Fruit fly (Drosophila melanogaster) whole organism, embryonic: ENCODE results near the gene MRP.
A peak's percentile ranks its signal among the peaks of the same experiment; 100 is the strongest.

ENCODE experiments used
- Atf-2 ChIP-seq: fragments of 200-800 bp; sonication (Bioruptor generic); optimal IDR thresholded peaks from 2 replicates; lab custom pipeline; 2016; ENCODE audit warnings: missing biosample characterization, missing genetic modification characterization
- BEAF-32 ChIP-seq: fragments of 200-800 bp; sonication (Bioruptor generic); optimal IDR thresholded peaks from 3 replicates; lab custom pipeline; 2017; ENCODE audit warnings: missing biosample characterization, missing genetic modification characterization, mild to moderate bottlenecking, moderate library complexity, missing genetic modification reagents
- CG10366 ChIP-seq: fragments of 200-800 bp; sonication (Bioruptor generic); IDR thresholded peaks from 2 replicates; pipeline ENCODE4 v1.3.6; 2022; ENCODE audit warnings: missing biosample characterization, missing genetic modification characterization
- CG10462 ChIP-seq: fragments of 200-800 bp; sonication (Bioruptor generic); optimal IDR thresholded peaks from 2 replicates; lab custom pipeline; 2016; ENCODE audit warnings: missing biosample characterization, missing genetic modification characterization
- CG11398 ChIP-seq: fragments of 200-800 bp; sonication (Bioruptor generic); optimal IDR thresholded peaks from 2 replicates; lab custom pipeline; 2016; ENCODE audit warnings: missing biosample characterization, missing genetic modification characterization
- CG13296 ChIP-seq: fragments of 200-800 bp; sonication (Bioruptor generic); optimal IDR thresholded peaks from 3 replicates; lab custom pipeline; 2018; ENCODE audit warnings: missing biosample characterization, mild to moderate bottlenecking, missing genetic modification characterization
- CG13775 ChIP-seq: fragments of 200-800 bp; sonication (Bioruptor generic); optimal IDR thresholded peaks from 3 replicates; lab custom pipeline; 2017; ENCODE audit warnings: missing biosample characterization, mild to moderate bottlenecking, missing genetic modification characterization
- CG13894 ChIP-seq: fragments of 200-800 bp; sonication (Bioruptor generic); optimal IDR thresholded peaks from 3 replicates; lab custom pipeline; 2018; ENCODE audit warnings: missing biosample characterization, mild to moderate bottlenecking, missing genetic modification characterization, moderate library complexity
- CG14441 ChIP-seq: fragments of 200-800 bp; sonication (Bioruptor generic); IDR thresholded peaks from 2 replicates; pipeline ENCODE4 v1.3.6; 2022; ENCODE audit warnings: missing biosample characterization, missing genetic modification characterization
- CG1603 ChIP-seq: fragments of 200-800 bp; sonication (Bioruptor generic); optimal IDR thresholded peaks from 2 replicates; lab custom pipeline; 2019; ENCODE audit warnings: missing biosample characterization, mild to moderate bottlenecking, missing genetic modification characterization, moderate library complexity
- CG16815 ChIP-seq: fragments of 200-800 bp; sonication (Bioruptor generic); optimal IDR thresholded peaks from 3 replicates; lab custom pipeline; 2017; ENCODE audit warnings: missing biosample characterization, mild to moderate bottlenecking, missing genetic modification characterization
- CG16863 ChIP-seq: fragments of 200-800 bp; sonication (Bioruptor generic); optimal IDR thresholded peaks from 3 replicates; lab custom pipeline; 2016; ENCODE audit warnings: missing biosample characterization, missing genetic modification characterization
- CG18764 ChIP-seq: fragments of 200-800 bp; sonication (Bioruptor generic); optimal IDR thresholded peaks from 3 replicates; lab custom pipeline; 2016; ENCODE audit warnings: missing biosample characterization, missing genetic modification characterization
- CG2875 ChIP-seq: fragments of 200-800 bp; sonication (Bioruptor generic); optimal IDR thresholded peaks from 2 replicates; lab custom pipeline; 2017; ENCODE audit warnings: missing biosample characterization, mild to moderate bottlenecking, missing genetic modification characterization, missing genetic modification reagents
- CG30020 ChIP-seq: fragments of 200-800 bp; optimal IDR thresholded peaks from 2 replicates; lab custom pipeline; 2019; ENCODE audit warnings: missing biosample characterization, mild to moderate bottlenecking, missing genetic modification characterization, moderate library complexity
- CG3281 ChIP-seq: fragments of 200-800 bp; sonication (Bioruptor generic); optimal IDR thresholded peaks from 3 replicates; lab custom pipeline; 2017; ENCODE audit warnings: missing biosample characterization, mild to moderate bottlenecking, missing genetic modification characterization
- CG4617 ChIP-seq: fragments of 200-800 bp; sonication (Bioruptor generic); optimal IDR thresholded peaks from 3 replicates; lab custom pipeline; 2016; ENCODE audit warnings: missing biosample characterization, missing genetic modification characterization, borderline replicate concordance
- CG6683 ChIP-seq: fragments of 200-800 bp; sonication (Bioruptor generic); optimal IDR thresholded peaks from 2 replicates; lab custom pipeline; 2017; ENCODE audit warnings: missing biosample characterization, mild to moderate bottlenecking, missing genetic modification characterization, missing genetic modification reagents
- CG7357 ChIP-seq: fragments of 200-800 bp; sonication (Bioruptor generic); IDR thresholded peaks from 3 replicates; pipeline ENCODE4 v1.3.6; 2022; ENCODE audit warnings: missing biosample characterization, missing genetic modification characterization
- CG7963 ChIP-seq: fragments of 200-800 bp; sonication (Bioruptor generic); IDR thresholded peaks from 3 replicates; pipeline ENCODE4 v1.3.6; 2022; ENCODE audit warnings: missing biosample characterization, missing genetic modification characterization; ENCODE audit not compliant: partially characterized antibody
- CG8281 ChIP-seq: fragments of 200-800 bp; sonication (Bioruptor generic); optimal IDR thresholded peaks from 2 replicates; lab custom pipeline; 2018; ENCODE audit warnings: missing biosample characterization, mild to moderate bottlenecking, missing genetic modification characterization, moderate library complexity
- CG8478 ChIP-seq: fragments of >200 bp; optimal IDR thresholded peaks from 2 replicates; lab custom pipeline; 2018
- CG9797 ChIP-seq: fragments of 200-800 bp; sonication (Bioruptor generic); optimal IDR thresholded peaks from 3 replicates; lab custom pipeline; 2018; ENCODE audit warnings: missing biosample characterization, mild to moderate bottlenecking, missing genetic modification characterization
- Camta ChIP-seq: fragments of 200-800 bp; sonication (Bioruptor generic); optimal IDR thresholded peaks from 2 replicates; lab custom pipeline; 2016; ENCODE audit warnings: missing biosample characterization, missing genetic modification characterization
- CrebB ChIP-seq: fragments of 200-800 bp; sonication (Bioruptor generic); optimal IDR thresholded peaks from 3 replicates; lab custom pipeline; 2018; ENCODE audit warnings: missing biosample characterization, mild to moderate bottlenecking, missing genetic modification characterization
- D19B ChIP-seq: fragments of 200-800 bp; sonication (Bioruptor generic); optimal IDR thresholded peaks from 2 replicates; lab custom pipeline; 2017; ENCODE audit warnings: missing biosample characterization, mild to moderate bottlenecking, missing genetic modification characterization
- Hr51 ChIP-seq, 2 experiments: fragments of 200-800 bp; sonication (Bioruptor generic); optimal IDR thresholded peaks; 2 replicates in 1 of 2; 3 replicates in 1 of 2; lab custom pipeline; 2016 to 2018; ENCODE audit warnings: missing biosample characterization in 2 of 2, missing genetic modification characterization in 2 of 2, mild to moderate bottlenecking in 1 of 2, moderate library complexity in 1 of 2
- MTF-1 ChIP-seq: fragments of 200-800 bp; sonication (Bioruptor generic); optimal IDR thresholded peaks from 2 replicates; lab custom pipeline; 2018; ENCODE audit warnings: missing biosample characterization, mild to moderate bottlenecking, missing genetic modification characterization, borderline replicate concordance
- NFAT ChIP-seq: fragments of 200-800 bp; sonication (Bioruptor generic); IDR thresholded peaks from 2 replicates; pipeline ENCODE4 v1.3.6; 2022; ENCODE audit warnings: missing biosample characterization, missing genetic modification characterization
- Pdp1 ChIP-seq, 2 experiments: fragments of 200-800 bp; sonication (Bioruptor generic); optimal IDR thresholded peaks; 3 replicates each; lab custom pipeline; 2016; ENCODE audit warnings: missing biosample characterization in 2 of 2, missing genetic modification characterization in 2 of 2, mild to moderate bottlenecking in 1 of 2, moderate library complexity in 1 of 2
- Stat92E ChIP-seq, 3 experiments: fragments of >200 bp in 2 of 3; fragments of 200-800 bp in 1 of 3; sonication (Bioruptor generic) in 1 of 3; optimal IDR thresholded peaks; 2 replicates each; lab custom pipeline; 2017 to 2019; ENCODE audit warnings: missing biosample characterization in 3 of 3, missing genetic modification characterization in 3 of 3, mild to moderate bottlenecking in 1 of 3, moderate library complexity in 1 of 3
- abd-A ChIP-seq: fragments of 200-800 bp; sonication (Bioruptor generic); optimal IDR thresholded peaks from 3 replicates; lab custom pipeline; 2019; ENCODE audit warnings: missing biosample characterization, mild to moderate bottlenecking, missing genetic modification characterization, moderate library complexity
- ato ChIP-seq: fragments of 200-800 bp; sonication (Bioruptor generic); IDR thresholded peaks from 2 replicates; pipeline ENCODE4 v1.3.6; 2022; ENCODE audit warnings: missing biosample characterization, missing genetic modification characterization; ENCODE audit not compliant: partially characterized antibody
- bbx ChIP-seq: fragments of 200-800 bp; sonication (Bioruptor generic); IDR thresholded peaks from 2 replicates; pipeline ENCODE4 v1.3.6; 2022; ENCODE audit warnings: missing biosample characterization, missing genetic modification characterization; ENCODE audit not compliant: partially characterized antibody
- br ChIP-seq: fragments of >200 bp; optimal IDR thresholded peaks from 2 replicates; lab custom pipeline; 2017
- chif ChIP-seq, 2 experiments: fragments of 200-800 bp; sonication (Bioruptor generic); optimal IDR thresholded peaks; 3 replicates each; lab custom pipeline; 2016; ENCODE audit warnings: missing biosample characterization in 2 of 2, missing genetic modification characterization in 2 of 2
- crol ChIP-seq: fragments of 200-800 bp; sonication (Bioruptor generic); IDR thresholded peaks from 2 replicates; pipeline ENCODE4 v1.3.6; 2022; ENCODE audit warnings: missing biosample characterization, missing genetic modification characterization
- crp ChIP-seq, 2 experiments: fragments of 200-800 bp; sonication (Bioruptor generic); optimal IDR thresholded peaks; 2 replicates in 1 of 2; 3 replicates in 1 of 2; lab custom pipeline; 2017; ENCODE audit warnings: missing biosample characterization in 2 of 2, missing genetic modification characterization in 2 of 2, mild to moderate bottlenecking in 1 of 2, moderate library complexity in 1 of 2
- esg ChIP-seq: fragments of 200-800 bp; sonication (Bioruptor generic); conservative IDR thresholded peaks from 2 replicates; pipeline ENCODE4 v1.3.6; 2022; ENCODE audit warnings: missing biosample characterization, missing genetic modification characterization
- fru ChIP-seq: fragments of >200 bp; optimal IDR thresholded peaks from 2 replicates; lab custom pipeline; 2017
- gce ChIP-seq: fragments of 200-800 bp; sonication (Bioruptor generic); IDR thresholded peaks from 3 replicates; pipeline ENCODE4 v1.3.6; 2022; ENCODE audit warnings: missing biosample characterization, missing genetic modification characterization
- hb ChIP-seq: fragments of 200-800 bp; sonication (Bioruptor generic); IDR thresholded peaks from 3 replicates; pipeline ENCODE4 v1.3.6; 2022; ENCODE audit warnings: missing biosample characterization, missing genetic modification characterization; ENCODE audit not compliant: partially characterized antibody
- kah ChIP-seq: fragments of 200-800 bp; sonication (Bioruptor generic); optimal IDR thresholded peaks from 2 replicates; lab custom pipeline; 2018; ENCODE audit warnings: missing biosample characterization, mild to moderate bottlenecking, missing genetic modification characterization
- pnt ChIP-seq: fragments of 200-800 bp; sonication (Bioruptor generic); optimal IDR thresholded peaks from 3 replicates; lab custom pipeline; 2016; ENCODE audit warnings: missing biosample characterization, missing genetic modification characterization
- psq ChIP-seq: fragments of 200-800 bp; sonication (Bioruptor generic); optimal IDR thresholded peaks from 2 replicates; lab custom pipeline; 2017; ENCODE audit warnings: missing biosample characterization, missing genetic modification characterization
- salm ChIP-seq: fragments of 200-800 bp; sonication (Bioruptor generic); optimal IDR thresholded peaks from 2 replicates; lab custom pipeline; 2018; ENCODE audit warnings: missing biosample characterization, mild to moderate bottlenecking, missing genetic modification characterization
- sens ChIP-seq: fragments of 200-800 bp; sonication (Bioruptor generic); peaks from one replicate; lab custom pipeline; 2016; ENCODE audit warnings: missing biosample characterization, missing genetic modification characterization
- sug ChIP-seq: fragments of 200-800 bp; optimal IDR thresholded peaks from 2 replicates; lab custom pipeline; 2019; ENCODE audit warnings: missing biosample characterization, mild to moderate bottlenecking, missing genetic modification characterization, moderate library complexity
- unc-4 ChIP-seq: fragments of 200-800 bp; sonication (Bioruptor generic); IDR thresholded peaks from 2 replicates; pipeline ENCODE4 v1.3.6; 2022; ENCODE audit warnings: missing biosample characterization, missing genetic modification characterization; ENCODE audit not compliant: partially characterized antibody

Gene MRP

DNA sequence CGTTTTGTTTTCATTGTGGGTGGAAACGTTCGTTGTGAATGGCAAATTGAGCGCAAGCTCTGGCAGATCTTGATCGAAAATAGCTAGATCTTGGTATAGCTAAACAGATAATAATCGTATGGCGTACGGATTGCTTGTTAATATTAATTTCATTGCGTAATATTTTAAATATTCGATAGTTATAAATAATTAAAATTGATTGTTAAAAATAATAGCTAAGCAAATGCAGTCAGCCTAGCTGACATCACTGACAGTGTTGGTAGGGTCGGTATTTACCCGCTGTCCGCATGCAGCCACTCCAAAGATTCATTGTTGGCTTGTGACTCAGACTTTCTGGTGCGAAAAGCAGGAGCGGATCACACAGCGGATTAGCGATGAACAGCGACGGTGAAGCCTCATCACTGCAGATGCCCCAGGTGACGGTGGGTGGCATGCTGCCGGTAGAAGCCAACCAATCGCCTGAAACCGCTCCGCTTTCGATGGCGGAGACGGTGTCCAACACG lies 14.4 kb upstream of the MRP start, which contains the start of the genes CG5776 and spict (continued):
- TF ChIP-seq Stat92E (GFP tag; optimal IDR thresholded peaks at IDR 0.05; lab: Kevin White, UChicago) (peak in 1 of 3 experiments; percentile 46), CG11398 (GFP tag; lab: Kevin White, UChicago) (no peak), hb (no peak), CG8281 (tag; lab: Kevin White, UChicago) (no peak), kah (GFP tag; lab: Kevin White, UChicago) (peak; percentile 13), chif (GFP tag; optimal IDR thresholded peaks at IDR 0.05; lab: Kevin White, UChicago) (peak in 1 of 2 experiments; percentile 10), esg (GFP tag; lab: Robert Waterston, UW) (peak; percentile 84), gce (GFP tag; lab: Robert Waterston, UW) (0 out of 3 replicates have a peak, but pooled peaks have one; percentile 23), CG18764 (GFP tag; lab: Kevin White, UChicago) (no peak), CG2875 (GFP tag; lab: Kevin White, UChicago) (no peak), BEAF-32 (peak; percentile 61), Pdp1 (GFP tag; optimal IDR thresholded peaks at IDR 0.05; lab: Kevin White, UChicago) (peak; percentile 23 to 32), sug (tag; lab: Kevin White, UChicago) (peak; percentile 78), br (lab: Kevin White, UChicago) (no peak), sens (peak; percentile 79), CG16863 (GFP tag; lab: Kevin White, UChicago) (no peak), salm (peak; percentile 38), NFAT (peak; percentile 62; the same call in 1 of the 2 replicates), MTF-1 (GFP tag; lab: Kevin White, UChicago) (no peak), CG13775 (GFP tag; lab: Kevin White, UChicago) (peak; percentile 89), CG7357 (GFP tag; lab: Robert Waterston, UW) (peak; percentile 45; the same call in 1 of the 3 replicates), unc-4 (GFP tag; lab: Robert Waterston, UW) (no peak), CG16815 (peak; percentile 80), pnt (GFP tag; lab: Kevin White, UChicago) (no peak), CG30020 (tag; lab: Kevin White, UChicago) (peak; percentile 58), CG13296 (GFP tag; lab: Kevin White, UChicago) (peak; percentile 67), D19B (peak; percentile 3), crp (GFP tag; optimal IDR thresholded peaks at IDR 0.05; lab: Kevin White, UChicago) (peak in 1 of 2 experiments; percentile 51), CG1603 (tag; lab: Kevin White, UChicago) (peak; percentile 87), psq (GFP tag; lab: Kevin White, UChicago) (peak; percentile 52), CG4617 (GFP tag; lab: Kevin White, UChicago) (peak; percentile 52), Hr51 (GFP tag; optimal IDR thresholded peaks at IDR 0.05; lab: Kevin White, UChicago) (peak; percentile 45 to 82), CG13894 (tag; lab: Kevin White, UChicago) (no peak), fru (lab: Kevin White, UChicago) (no peak), CrebB (tag; lab: Kevin White, UChicago) (peak; percentile 55), CG7963 (GFP tag; lab: Robert Waterston, UW) (no peak), CG14441 (GFP tag; lab: Robert Waterston, UW) (peak; percentile 84), CG10462 (GFP tag; lab: Kevin White, UChicago) (no peak), CG6683 (peak; percentile 14), abd-A (no peak), CG8478 (lab: Kevin White, UChicago) (no peak), Camta (GFP tag; lab: Kevin White, UChicago) (no peak), CG9797 (GFP tag; lab: Kevin White, UChicago) (peak; percentile 80), CG3281 (GFP tag; lab: Kevin White, UChicago) (peak; percentile 70), Atf-2 (GFP tag; lab: Kevin White, UChicago) (peak; percentile 10), bbx (GFP tag; lab: Robert Waterston, UW) (peak; percentile 35; the same call in 1 of the 2 replicates), ato (GFP tag; lab: Robert Waterston, UW) (no peak), CG10366 (GFP tag; lab: Robert Waterston, UW) (peak; percentile 83), crol (GFP tag; lab: Robert Waterston, UW) (no peak)
